Worm (Caenorhabditis elegans) whole organism, L1 larva: Measurements from ENCODE around the gene R05G6.4.

Source experiments
- C04F5.9 ChIP-seq: sonication (generic microtip); optimal IDR thresholded peaks from 2 replicates; lab custom pipeline; 2016; ENCODE audit warnings: missing genetic modification characterization, missing compliant biosample characterization
- Y116A8C.19 ChIP-seq: sonication (generic microtip); optimal IDR thresholded peaks from 2 replicates; lab custom pipeline; 2016; ENCODE audit warnings: missing compliant biosample characterization, missing genetic modification characterization, borderline replicate concordance
- blmp-1 ChIP-seq: fragments of 150-350 bp; optimal IDR thresholded peaks from 2 replicates; lab custom pipeline; 2014; ENCODE audit warnings: missing biosample characterization, missing genetic modification characterization
- ceh-8 ChIP-seq: fragments of 200-800 bp; sonication (Bioruptor generic); optimal IDR thresholded peaks from 2 replicates; lab custom pipeline; 2018; ENCODE audit warnings: mild to moderate bottlenecking, missing genetic modification characterization, moderate library complexity, missing compliant biosample characterization
- dsc-1 ChIP-seq: sonication (generic microtip); optimal IDR thresholded peaks from 2 replicates; lab custom pipeline; 2016; ENCODE audit warnings: mild to moderate bottlenecking, missing genetic modification characterization, missing compliant biosample characterization
- efl-1 ChIP-seq, 4 experiments: fragments of 150-350 bp; optimal IDR thresholded peaks in 3 of 4; peaks in 1 of 4; 1 replicate in 1 of 4; 2 replicates in 3 of 4; lab custom pipeline; 2014; ENCODE audit warnings: missing biosample characterization in 2 of 4, missing genetic modification characterization in 2 of 4, missing genetic modification reagents in 2 of 4
- egl-13 ChIP-seq: sonication (generic microtip); optimal IDR thresholded peaks from 2 replicates; lab custom pipeline; 2016; ENCODE audit warnings: missing genotype, missing genetic modification reagents, missing genetic modification characterization, missing compliant biosample characterization
- elt-2 ChIP-seq: sonication (generic microtip); optimal IDR thresholded peaks from 2 replicates; lab custom pipeline; 2016; ENCODE audit warnings: missing genetic modification characterization, mild to moderate bottlenecking, inconsistent platforms, missing compliant biosample characterization, missing genetic modification reagents
- elt-3 ChIP-seq, 6 experiments: fragments of 150-350 bp in 1 of 6; sonication (generic microtip); optimal IDR thresholded peaks; 2 replicates each; lab custom pipeline; 2017 to 2018; ENCODE audit warnings: missing biosample characterization in 6 of 6, missing genetic modification characterization in 6 of 6, inconsistent platforms in 1 of 6
- fos-1 ChIP-seq: fragments of 150-350 bp; optimal IDR thresholded peaks from 2 replicates; lab custom pipeline; 2014; ENCODE audit warnings: missing biosample characterization, missing genetic modification characterization
- hlh-17 ChIP-seq: fragments of 200-800 bp; sonication (Bioruptor generic); optimal IDR thresholded peaks from 2 replicates; lab custom pipeline; 2018; ENCODE audit warnings: missing genetic modification characterization, mild to moderate bottlenecking, missing compliant biosample characterization, moderate library complexity, borderline replicate concordance
- hlh-4 ChIP-seq: sonication (generic microtip); optimal IDR thresholded peaks from 2 replicates; lab custom pipeline; 2016; ENCODE audit warnings: mild to moderate bottlenecking, missing genetic modification characterization, missing compliant biosample characterization
- hpl-2 ChIP-seq: fragments of 150-350 bp; optimal IDR thresholded peaks from 2 replicates; lab custom pipeline; 2014; ENCODE audit warnings: missing biosample characterization, missing genetic modification reagents, missing genetic modification characterization
- irx-1 ChIP-seq: sonication (generic microtip); optimal IDR thresholded peaks from 2 replicates; lab custom pipeline; 2016; ENCODE audit warnings: missing genetic modification characterization, missing compliant biosample characterization
- isw-1 ChIP-seq: fragments of 200-800 bp; sonication (Bioruptor generic); IDR thresholded peaks from 2 replicates; pipeline ENCODE4 v1.3.6; 2022; ENCODE audit warnings: missing genetic modification characterization, missing compliant biosample characterization
- jun-1 ChIP-seq: fragments of 150-350 bp; optimal IDR thresholded peaks from 2 replicates; lab custom pipeline; 2014; ENCODE audit warnings: missing biosample characterization, missing genetic modification reagents, missing genetic modification characterization
- lin-13 ChIP-seq: fragments of 150-350 bp; optimal IDR thresholded peaks from 2 replicates; lab custom pipeline; 2014; ENCODE audit warnings: missing biosample characterization, missing genetic modification reagents, missing genetic modification characterization
- lin-14 ChIP-seq: fragments of 200-800 bp; sonication (Bioruptor generic); optimal IDR thresholded peaks from 2 replicates; lab custom pipeline; 2018; ENCODE audit warnings: mild to moderate bottlenecking, missing genetic modification characterization, moderate library complexity, missing compliant biosample characterization
- lin-15B ChIP-seq: fragments of 150-350 bp; sonication (generic microtip); optimal IDR thresholded peaks from 3 replicates; lab custom pipeline; 2014; ENCODE audit warnings: missing biosample characterization, missing genetic modification characterization
- lsy-2 ChIP-seq, 2 experiments: fragments of 150-350 bp; optimal IDR thresholded peaks; 2 replicates each; lab custom pipeline; 2014; ENCODE audit warnings: missing biosample characterization in 2 of 2, missing genetic modification characterization in 2 of 2
- mab-9 ChIP-seq: fragments of 200-800 bp; sonication (Bioruptor generic); IDR thresholded peaks from 2 replicates; pipeline ENCODE4 v1.3.6; 2022; ENCODE audit warnings: missing genetic modification reagents, missing genetic modification characterization, missing compliant biosample characterization
- mdl-1 ChIP-seq, 2 experiments: fragments of 150-350 bp; optimal IDR thresholded peaks; 2 replicates each; lab custom pipeline; 2014 to 2017; ENCODE audit warnings: missing biosample characterization in 2 of 2, missing genetic modification characterization in 2 of 2, inconsistent platforms in 1 of 2
- mep-1 ChIP-seq: fragments of 150-350 bp; optimal IDR thresholded peaks from 2 replicates; lab custom pipeline; 2014; ENCODE audit warnings: missing biosample characterization, missing genetic modification characterization
- nhr-20 ChIP-seq: sonication (generic microtip); optimal IDR thresholded peaks from 2 replicates; lab custom pipeline; 2016; ENCODE audit warnings: mild to moderate bottlenecking, missing genetic modification characterization, missing compliant biosample characterization
- nhr-237 ChIP-seq: fragments of 150-350 bp; optimal IDR thresholded peaks from 2 replicates; lab custom pipeline; 2014; ENCODE audit warnings: missing biosample characterization, missing genetic modification characterization
- nhr-71 ChIP-seq: sonication (generic microtip); optimal IDR thresholded peaks from 2 replicates; lab custom pipeline; 2016; ENCODE audit warnings: mild to moderate bottlenecking, missing genetic modification characterization, moderate library complexity, missing compliant biosample characterization
- nhr-85 ChIP-seq: sonication (generic microtip); peaks from one replicate; lab custom pipeline; 2016; ENCODE audit warnings: missing genetic modification characterization, inconsistent platforms, missing compliant biosample characterization
- snu-23 ChIP-seq: sonication (generic microtip); optimal IDR thresholded peaks from 2 replicates; lab custom pipeline; 2016; ENCODE audit warnings: missing genetic modification characterization, missing compliant biosample characterization
- sup-37 ChIP-seq: fragments of 200-800 bp; sonication (Bioruptor generic); optimal IDR thresholded peaks from 2 replicates; lab custom pipeline; 2018; ENCODE audit warnings: mild to moderate bottlenecking, missing genetic modification characterization, missing compliant biosample characterization
- tbx-2 ChIP-seq: sonication (generic microtip); optimal IDR thresholded peaks from 2 replicates; lab custom pipeline; 2016; ENCODE audit warnings: missing genetic modification characterization, missing compliant biosample characterization
- unc-30 ChIP-seq: sonication (generic microtip); optimal IDR thresholded peaks from 2 replicates; lab custom pipeline; 2017; ENCODE audit warnings: missing biosample characterization, missing genetic modification characterization
- vab-15 ChIP-seq: sonication (generic microtip); optimal IDR thresholded peaks from 2 replicates; lab custom pipeline; 2017; ENCODE audit warnings: missing genotype, mild to moderate bottlenecking, missing genetic modification characterization, missing compliant biosample characterization
- xbp-1 ChIP-seq: sonication (generic microtip); optimal IDR thresholded peaks from 2 replicates; lab custom pipeline; 2016; ENCODE audit warnings: missing genetic modification characterization, missing compliant biosample characterization
- zag-1 ChIP-seq: fragments of 150-350 bp; optimal IDR thresholded peaks from 2 replicates; lab custom pipeline; 2014; ENCODE audit warnings: missing biosample characterization, missing genetic modification characterization

Gene R05G6.4

ce11 chrIV:7521591-7521990 is 8.6 kb downstream of the R05G6.4 start:
- no peak for TF ChIP-seq egl-13 (tag; lab: Kevin White, UChicago)
- peak; percentile 29 for TF ChIP-seq nhr-85 (tag; lab: Kevin White, UChicago)
- peak; percentile 28 for TF ChIP-seq lin-14 (GFP tag; lab: Kevin White, UChicago)
- no peak for TF ChIP-seq mep-1 (tag; lab: Kevin White, UChicago)
- TF ChIP-seq blmp-1 (tag; lab: Kevin White, UChicago) = no peak
- TF ChIP-seq, all 84 proteins: peak for 2

ce11 chrIV:7523744-7524143 is 10.7 kb downstream of the R05G6.4 start:
- no peak for TF ChIP-seq Y116A8C.19 (tag; lab: Kevin White, UChicago)
- peak; percentile 43 for TF ChIP-seq lin-14 (GFP tag; lab: Kevin White, UChicago)

- TF ChIP-seq sup-37 (GFP tag; lab: Kevin White, UChicago) = no peak
- no peak for TF ChIP-seq elt-2 (tag; lab: Kevin White, UChicago)
- TF ChIP-seq mdl-1 (tag; optimal IDR thresholded peaks at IDR 0.05; lab: Kevin White, UChicago) = peak in 1 of 2 experiments; percentile 4
- TF ChIP-seq nhr-85 (tag; lab: Kevin White, UChicago) = peak; percentile 87
- TF ChIP-seq vab-15 (tag; lab: Kevin White, UChicago) = no peak
- peak; percentile 79 for TF ChIP-seq lin-14 (GFP tag; lab: Kevin White, UChicago)
- TF ChIP-seq efl-1 (optimal IDR thresholded peaks at IDR 0.05; lab: Kevin White, UChicago) = no peak
- TF ChIP-seq efl-1 (GFP tag; optimal IDR thresholded peaks at IDR 0.05 in 1 of 2; lab: Kevin White, UChicago) = peak in 1 of 2 experiments; percentile 1
- no peak for TF ChIP-seq hpl-2
- TF ChIP-seq dsc-1 = peak; percentile 40
- TF ChIP-seq blmp-1 (tag; lab: Kevin White, UChicago) = peak; percentile 87
- TF ChIP-seq lin-13 (GFP tag; lab: Kevin White, UChicago) = no peak
- TF ChIP-seq jun-1 (tag; lab: Kevin White, UChicago) = no peak
- no peak for TF ChIP-seq unc-30 (tag; lab: Kevin White, UChicago)
- TF ChIP-seq elt-3 (tag; optimal IDR thresholded peaks at IDR 0.05; lab: Kevin White, UChicago) = peak in 3 of 6 experiments; percentile 2 to 59 (median 12)
- peak; percentile 30 for TF ChIP-seq nhr-20 (tag; lab: Kevin White, UChicago)
- peak; percentile 34 for TF ChIP-seq nhr-71 (tag; lab: Kevin White, UChicago)
- peak; percentile 56 for TF ChIP-seq snu-23 (GFP tag; lab: Kevin White, UChicago)
- no peak for TF ChIP-seq irx-1 (tag; lab: Kevin White, UChicago)
- TF ChIP-seq lsy-2 (tag; optimal IDR thresholded peaks at IDR 0.05; lab: Kevin White, UChicago) = peak in 1 of 2 experiments; percentile 44
- TF ChIP-seq fos-1 (tag; lab: Kevin White, UChicago) = no peak
- peak; percentile 26 for TF ChIP-seq mep-1 (tag; lab: Kevin White, UChicago)
- no peak for TF ChIP-seq lin-15B (tag; lab: Kevin White, UChicago)
Observed at ce11 chrIV:7530226-7531070, 17.4 kb downstream of the R05G6.4 start.

- TF ChIP-seq hlh-4 (tag; lab: Kevin White, UChicago) (peak; percentile 44), zag-1 (tag; lab: Kevin White, UChicago) (no peak), nhr-71 (tag; lab: Kevin White, UChicago) (no peak)
Observed at ce11 chrIV:7532360-7532759, 19.3 kb downstream of the R05G6.4 start, which contains the start of gene R05G6.1. TSS of gene R05G6.1 (plus strand) at chrIV:7532660.

- no peak for TF ChIP-seq vab-15 (tag; lab: Kevin White, UChicago)
- peak; percentile 49 for TF ChIP-seq lin-14 (GFP tag; lab: Kevin White, UChicago)
- TF ChIP-seq, all 84 proteins: peak for 1
Observed at ce11 chrIV:7542485-7543001, 29.5 kb downstream of the R05G6.4 start, which contains the start of gene R05G6.10. TSS of gene R05G6.10 (minus strand) at chrIV:7542535.

- no peak for TF ChIP-seq ceh-8 (GFP tag; lab: Kevin White, UChicago)
- TF ChIP-seq tbx-2 (tag; lab: Kevin White, UChicago) = no peak
- no peak for TF ChIP-seq isw-1 (GFP tag; lab: Robert Waterston, UW)
- TF ChIP-seq xbp-1 (tag; lab: Kevin White, UChicago) = no peak
- no peak for TF ChIP-seq nhr-237 (tag; lab: Kevin White, UChicago)
- no peak for TF ChIP-seq C04F5.9 (tag; lab: Kevin White, UChicago)
- TF ChIP-seq mab-9 (GFP tag; lab: Robert Waterston, UW) = 0 out of 2 replicates have a peak, but pooled peaks have one; percentile 3
- TF ChIP-seq hlh-17 = no peak
Observed at ce11 chrIV:7543662-7544061, 30.6 kb downstream of the R05G6.4 start.
